Fruit fly (Drosophila melanogaster): ENCODE data around the gene CG34461.
A peak's percentile ranks its signal among the peaks of the same experiment; 100 is the strongest.

The CG34461 gene

DNA sequence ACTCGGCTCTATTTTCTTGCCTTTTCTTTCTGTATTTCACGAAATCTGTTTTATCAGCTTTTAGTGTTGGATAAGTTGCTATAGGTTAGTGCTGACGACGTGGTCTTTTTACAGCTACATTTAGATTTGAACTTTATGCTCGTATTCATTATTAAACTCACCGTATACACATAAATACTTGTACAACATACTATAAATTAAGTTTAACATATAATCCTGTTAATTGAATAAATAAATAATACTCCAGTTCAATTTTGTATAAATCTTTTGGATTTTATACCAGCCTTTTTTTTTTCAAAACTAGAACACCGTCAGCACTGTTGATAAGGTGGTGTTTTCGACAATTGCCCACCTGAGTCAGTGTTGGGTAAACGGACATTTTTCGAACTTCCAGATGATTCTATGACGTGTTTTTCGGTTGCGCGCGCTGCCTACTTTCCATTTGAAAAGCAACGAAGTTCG is 16.7 kb upstream of the CG34461 start, which contains the start of gene BI-1:
BI-1 (minus strand) TSS at position 51 of the 462 bp plus-strand sequence.
- no peak for TF ChIP-seq Pif1B (GFP tag; optimal IDR thresholded peaks at IDR 0.05)
- peak; percentile 21 for TF ChIP-seq CG34367 (tag; optimal IDR thresholded peaks at IDR 0.05)
- no peak for TF ChIP-seq CG13204 (GFP tag; optimal IDR thresholded peaks at IDR 0.05)
- no peak for TF ChIP-seq CG8159 (tag; optimal IDR thresholded peaks at IDR 0.05)
- TF ChIP-seq CG15710 (tag; optimal IDR thresholded peaks at IDR 0.05) = peak; percentile 69
- TF ChIP-seq Ets98B (GFP tag; IDR thresholded peaks at IDR 0.05) = no peak
- TF ChIP-seq D1 (tag; optimal IDR thresholded peaks at IDR 0.05) = no peak
- no peak for TF ChIP-seq Pif1A (GFP tag; optimal IDR thresholded peaks at IDR 0.05)
- no peak for TF ChIP-seq CG32121 (GFP tag; IDR thresholded peaks at IDR 0.05)
- peak; percentile 62 for TF ChIP-seq Snoo (tag; optimal IDR thresholded peaks at IDR 0.05)
- TF ChIP-seq fd96Ca (GFP tag; IDR thresholded peaks at IDR 0.05) = no peak
- peak; percentile 43 for TF ChIP-seq CG9948 (tag; optimal IDR thresholded peaks at IDR 0.05)
- no peak for TF ChIP-seq rn (GFP tag; IDR thresholded peaks at IDR 0.05)
- TF ChIP-seq CG8301 (tag; optimal IDR thresholded peaks at IDR 0.05) = no peak
- TF ChIP-seq CG4496 (GFP tag; IDR thresholded peaks at IDR 0.05) = no peak
- TF ChIP-seq gl (tag; optimal IDR thresholded peaks at IDR 0.05) = no peak
- TF ChIP-seq CG10348 (GFP tag; IDR thresholded peaks at IDR 0.05) = no peak
- TF ChIP-seq EcR (GFP tag; optimal IDR thresholded peaks at IDR 0.05) = no peak
- no peak for TF ChIP-seq CG12605 (GFP tag; IDR thresholded peaks at IDR 0.05)
- peak; percentile 33 for TF ChIP-seq CG17806 (tag; optimal IDR thresholded peaks at IDR 0.05)
- TF ChIP-seq CG14655 (GFP tag; optimal IDR thresholded peaks at IDR 0.05) = no peak

- no peak for TF ChIP-seq CG13204 (GFP tag; optimal IDR thresholded peaks at IDR 0.05)
- TF ChIP-seq fd96Ca (GFP tag; IDR thresholded peaks at IDR 0.05) = peak; percentile 42; the same call in 1 of the 3 replicates
Observed at dm6 chr3L:8312290-8312689, 13.4 kb upstream of the CG34461 start.

DNA sequence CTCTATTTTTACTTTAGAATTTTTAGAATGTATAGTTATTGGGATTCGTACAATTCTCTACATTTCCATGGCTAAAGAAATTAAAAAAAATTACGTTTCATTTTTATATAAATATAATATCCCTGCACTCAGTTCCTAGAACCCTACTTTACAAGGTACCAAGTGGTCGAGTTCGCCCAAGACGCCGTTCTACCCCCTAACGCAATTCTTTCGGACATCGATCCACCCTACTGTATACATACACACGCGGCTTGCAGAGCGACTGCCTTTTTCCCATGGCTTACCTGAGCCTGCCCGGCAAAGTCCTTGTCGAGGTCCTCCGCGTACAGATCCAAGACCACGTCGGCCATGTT is 10.9 kb upstream of the CG34461 start:
- TF ChIP-seq Ets98B (GFP tag; IDR thresholded peaks at IDR 0.05) (peak; percentile 48; the same call in 1 of the 2 replicates), CG4496 (GFP tag; IDR thresholded peaks at IDR 0.05) (peak; percentile 63; the same call in 2 of the 3 replicates), Pif1A (GFP tag; optimal IDR thresholded peaks at IDR 0.05) (peak; percentile 32), CG13204 (GFP tag; optimal IDR thresholded peaks at IDR 0.05) (no peak), fd96Ca (GFP tag; IDR thresholded peaks at IDR 0.05) (no peak)

DNA sequence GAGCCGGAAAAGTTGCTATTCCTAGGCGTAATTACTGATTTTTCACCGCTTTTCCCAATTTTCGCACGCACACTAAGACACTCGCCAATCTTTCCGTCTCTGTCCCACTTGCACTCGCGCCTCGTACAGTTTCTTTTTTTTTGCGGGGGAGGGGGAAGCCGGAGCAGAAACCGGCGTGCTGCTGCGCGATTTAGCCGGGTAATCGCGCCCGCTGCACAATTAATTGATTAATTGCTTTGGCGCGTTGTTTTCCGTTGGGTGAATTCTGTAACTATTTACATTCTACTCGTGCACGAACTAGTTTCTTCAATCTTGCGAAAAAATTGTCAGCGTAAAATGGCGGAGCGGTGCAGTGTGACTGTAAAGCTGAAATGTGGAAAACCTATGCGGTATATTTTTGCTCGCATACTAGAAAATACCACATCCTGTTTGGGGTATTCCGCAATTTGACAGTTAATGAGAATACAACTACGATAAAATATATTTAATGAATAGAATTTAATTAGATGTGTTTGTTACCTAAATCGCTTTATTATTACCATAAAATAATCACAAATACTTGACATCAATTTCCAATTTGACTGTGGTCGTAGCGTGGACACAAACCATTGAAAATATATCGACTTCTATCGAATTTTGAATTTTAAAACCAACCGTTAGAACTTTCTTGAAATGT is 10.4 kb upstream of the CG34461 start, which contains the start of gene Cpsf6:
Cpsf6 (minus strand) TSS at position 362 of the 676 bp plus-strand sequence.
- TF ChIP-seq rn (GFP tag; IDR thresholded peaks at IDR 0.05) (no peak), Snoo (tag; optimal IDR thresholded peaks at IDR 0.05) (no peak), CG12605 (GFP tag; IDR thresholded peaks at IDR 0.05) (no peak), CG32121 (GFP tag; IDR thresholded peaks at IDR 0.05) (no peak), Pif1A (GFP tag; optimal IDR thresholded peaks at IDR 0.05) (no peak), Ets98B (GFP tag; IDR thresholded peaks at IDR 0.05) (peak; percentile 19; the same call in 1 of the 2 replicates), CG13204 (GFP tag; optimal IDR thresholded peaks at IDR 0.05) (no peak), CG14655 (GFP tag; optimal IDR thresholded peaks at IDR 0.05) (no peak), CG34367 (tag; optimal IDR thresholded peaks at IDR 0.05) (peak; percentile 17), D1 (tag; optimal IDR thresholded peaks at IDR 0.05) (no peak), CG8301 (tag; optimal IDR thresholded peaks at IDR 0.05) (no peak), CG15710 (tag; optimal IDR thresholded peaks at IDR 0.05) (no peak), fd96Ca (GFP tag; IDR thresholded peaks at IDR 0.05) (no peak), Pif1B (GFP tag; optimal IDR thresholded peaks at IDR 0.05) (no peak), CG17806 (tag; optimal IDR thresholded peaks at IDR 0.05) (peak; percentile 13), CG4496 (GFP tag; IDR thresholded peaks at IDR 0.05) (peak; percentile 42; the same call in 1 of the 3 replicates), CG9948 (tag; optimal IDR thresholded peaks at IDR 0.05) (peak; percentile 6), CG8159 (tag; optimal IDR thresholded peaks at IDR 0.05) (no peak), EcR (GFP tag; optimal IDR thresholded peaks at IDR 0.05) (no peak), gl (tag; optimal IDR thresholded peaks at IDR 0.05) (no peak), CG10348 (GFP tag; IDR thresholded peaks at IDR 0.05) (no peak)

DNA sequence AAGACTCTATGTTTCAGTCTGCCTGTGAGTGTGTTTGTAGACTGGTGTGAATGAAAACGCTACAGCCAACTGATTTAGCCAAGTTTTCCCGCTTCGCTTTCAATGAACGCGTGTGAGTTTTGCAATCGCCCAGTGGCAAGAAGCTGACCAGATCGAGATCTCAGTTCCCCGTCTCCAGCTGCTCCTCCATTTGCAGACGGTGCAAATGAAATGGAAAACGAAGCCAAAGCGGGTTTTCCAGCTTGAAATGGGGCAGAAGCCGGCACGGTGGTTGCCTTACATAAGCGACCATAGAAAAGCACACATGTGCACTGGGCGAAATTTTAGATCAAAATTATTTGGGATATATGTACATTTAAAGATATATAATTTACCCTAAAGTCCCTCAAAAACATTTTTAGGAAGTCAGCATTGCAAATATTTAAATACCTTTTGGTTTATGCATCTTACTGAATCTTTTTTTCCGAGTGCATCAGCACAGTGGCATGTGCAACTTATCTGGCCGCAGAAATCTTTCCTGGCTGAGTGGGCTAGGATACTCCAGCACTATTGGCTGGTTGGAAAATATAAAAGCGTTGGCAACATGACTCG is 6.6 kb upstream of the CG34461 start, which contains the start of gene CG43059:
CG43059 (minus strand) TSS at position 51 of the 591 bp plus-strand sequence.
- no peak for TF ChIP-seq Pif1B (GFP tag; optimal IDR thresholded peaks at IDR 0.05)
- peak; percentile 93 for TF ChIP-seq CG32121 (GFP tag; IDR thresholded peaks at IDR 0.05)
- TF ChIP-seq CG34367 (tag; optimal IDR thresholded peaks at IDR 0.05) = no peak
- no peak for TF ChIP-seq Snoo (tag; optimal IDR thresholded peaks at IDR 0.05)
- peak; percentile 56; the same call in 1 of the 2 replicates for TF ChIP-seq CG10348 (GFP tag; IDR thresholded peaks at IDR 0.05)
- peak; percentile 82 for TF ChIP-seq CG12605 (GFP tag; IDR thresholded peaks at IDR 0.05)
- peak; percentile 88 for TF ChIP-seq CG8301 (tag; optimal IDR thresholded peaks at IDR 0.05)
- TF ChIP-seq CG13204 (GFP tag; optimal IDR thresholded peaks at IDR 0.05) = no peak
- no peak for TF ChIP-seq gl (tag; optimal IDR thresholded peaks at IDR 0.05)
- no peak for TF ChIP-seq EcR (GFP tag; optimal IDR thresholded peaks at IDR 0.05)
- no peak for TF ChIP-seq CG9948 (tag; optimal IDR thresholded peaks at IDR 0.05)
- peak; percentile 82 for TF ChIP-seq CG14655 (GFP tag; optimal IDR thresholded peaks at IDR 0.05)
- no peak for TF ChIP-seq CG17806 (tag; optimal IDR thresholded peaks at IDR 0.05)
- no peak for TF ChIP-seq CG8159 (tag; optimal IDR thresholded peaks at IDR 0.05)
- no peak for TF ChIP-seq CG15710 (tag; optimal IDR thresholded peaks at IDR 0.05)
- peak; percentile 38 for TF ChIP-seq Pif1A (GFP tag; optimal IDR thresholded peaks at IDR 0.05)
- peak; percentile 82 for TF ChIP-seq rn (GFP tag; IDR thresholded peaks at IDR 0.05)
- peak; percentile 91 for TF ChIP-seq CG4496 (GFP tag; IDR thresholded peaks at IDR 0.05)
- peak; percentile 87 for TF ChIP-seq fd96Ca (GFP tag; IDR thresholded peaks at IDR 0.05)
- TF ChIP-seq D1 (tag; optimal IDR thresholded peaks at IDR 0.05) = no peak
- peak; percentile 92 for TF ChIP-seq Ets98B (GFP tag; IDR thresholded peaks at IDR 0.05)

Measured in whole organism, pupa.